Worm (Caenorhabditis elegans) whole organism, young adult: ENCODE measurements around the gene eng-1.

Source experiments
- C06A6.2 ChIP-seq: fragments of 200-800 bp; sonication (Bioruptor generic); conservative IDR thresholded peaks from 2 replicates; pipeline ENCODE4 v1.3.6; 2022; ENCODE audit warnings: missing genetic modification characterization, missing compliant biosample characterization
- D2030.7 ChIP-seq: fragments of 200-800 bp; sonication (Bioruptor generic); IDR thresholded peaks from 2 replicates; pipeline ENCODE4 v1.3.6; 2022; ENCODE audit warnings: missing genetic modification reagents, missing genetic modification characterization, missing compliant biosample characterization
- F23B12.7 ChIP-seq: sonication (generic microtip); optimal IDR thresholded peaks from 2 replicates; lab custom pipeline; 2017; ENCODE audit warnings: missing genetic modification characterization, mild to moderate bottlenecking, missing compliant biosample characterization, antibody characterized with exemption, moderate library complexity; ENCODE audit not compliant: insufficient read depth
- F57A8.1 ChIP-seq: fragments of 200-800 bp; sonication (Bioruptor generic); optimal IDR thresholded peaks from 2 replicates; lab custom pipeline; 2018; ENCODE audit warnings: mild to moderate bottlenecking, missing genetic modification characterization, moderate library complexity, missing compliant biosample characterization
- T26A5.8 ChIP-seq: sonication (generic microtip); optimal IDR thresholded peaks from 2 replicates; lab custom pipeline; 2016; ENCODE audit warnings: missing genetic modification characterization, missing compliant biosample characterization
- Y95B8A.8 ChIP-seq: fragments of 200-800 bp; sonication (Bioruptor generic); IDR thresholded peaks from 2 replicates; pipeline ENCODE4 v1.3.6; 2022; ENCODE audit warnings: missing genetic modification reagents, missing genetic modification characterization, missing compliant biosample characterization
- ZK185.1 ChIP-seq: sonication (generic microtip); optimal IDR thresholded peaks from 2 replicates; lab custom pipeline; 2016; ENCODE audit warnings: mild to moderate bottlenecking, missing genetic modification characterization, missing compliant biosample characterization; ENCODE audit not compliant: poor library complexity, severe bottlenecking
- ama-1 ChIP-seq, 3 experiments: fragments of 150-350 bp in 1 of 3; sonication (generic microtip) in 2 of 3; optimal IDR thresholded peaks; 2 replicates each; lab custom pipeline; 2014 to 2018; ENCODE audit warnings: missing biosample characterization in 2 of 3, missing genetic modification characterization in 2 of 3, missing genetic modification reagents in 2 of 3
- attf-5 ChIP-seq: fragments of 200-800 bp; sonication (Bioruptor generic); optimal IDR thresholded peaks from 2 replicates; lab custom pipeline; 2018; ENCODE audit warnings: mild to moderate bottlenecking, missing genetic modification characterization, missing compliant biosample characterization
- bed-2 ChIP-seq: fragments of 200-800 bp; sonication (Bioruptor generic); IDR thresholded peaks from 2 replicates; pipeline ENCODE4 v1.3.6; 2022; ENCODE audit warnings: missing genetic modification reagents, missing genetic modification characterization, missing compliant biosample characterization
- ccch-3 ChIP-seq: fragments of 200-800 bp; sonication (Bioruptor generic); optimal IDR thresholded peaks from 2 replicates; lab custom pipeline; 2018; ENCODE audit warnings: mild to moderate bottlenecking, missing genetic modification characterization, missing compliant biosample characterization
- cebp-1 ChIP-seq, 2 experiments: fragments of 200-800 bp in 1 of 2; sonication (Bioruptor generic) in 1 of 2; sonication (generic microtip) in 1 of 2; IDR thresholded peaks in 1 of 2; optimal IDR thresholded peaks in 1 of 2; 2 replicates each; pipeline versions ENCODE4 v1.3.6 to Lab custom; 2017 to 2022; ENCODE audit warnings: missing compliant biosample characterization in 2 of 2, missing genetic modification characterization in 2 of 2, mild to moderate bottlenecking in 1 of 2, missing genetic modification reagents in 1 of 2, moderate library complexity in 1 of 2
- cebp-2 ChIP-seq: fragments of 200-800 bp; sonication (Bioruptor generic); IDR thresholded peaks from 2 replicates; pipeline ENCODE4 v1.3.6; 2022; ENCODE audit warnings: missing genetic modification characterization, missing compliant biosample characterization
- ceh-58 ChIP-seq: fragments of 200-800 bp; sonication (Bioruptor generic); IDR thresholded peaks from 2 replicates; pipeline ENCODE4 v1.3.6; 2022; ENCODE audit warnings: missing genetic modification characterization, missing compliant biosample characterization
- ceh-79 ChIP-seq: sonication (generic microtip); optimal IDR thresholded peaks from 2 replicates; lab custom pipeline; 2017; ENCODE audit warnings: mild to moderate bottlenecking, missing genetic modification characterization, missing compliant biosample characterization
- chd-7 ChIP-seq: sonication (generic microtip); optimal IDR thresholded peaks from 2 replicates; lab custom pipeline; 2016; ENCODE audit warnings: mild to moderate bottlenecking, missing genetic modification characterization, moderate library complexity, missing compliant biosample characterization
- dox-1 ChIP-seq: fragments of 200-800 bp; sonication (Bioruptor generic); IDR thresholded peaks from 2 replicates; pipeline ENCODE4 v1.3.6; 2022; ENCODE audit warnings: missing genetic modification reagents, missing genetic modification characterization, missing compliant biosample characterization
- dpff-1 ChIP-seq: sonication (generic microtip); optimal IDR thresholded peaks from 2 replicates; lab custom pipeline; 2017; ENCODE audit warnings: mild to moderate bottlenecking, missing genetic modification characterization, missing compliant biosample characterization
- ets-4 ChIP-seq: fragments of 200-800 bp; sonication (Bioruptor generic); optimal IDR thresholded peaks from 2 replicates; lab custom pipeline; 2018; ENCODE audit warnings: mild to moderate bottlenecking, missing genetic modification characterization, missing compliant biosample characterization
- fkh-3 ChIP-seq: sonication (generic microtip); optimal IDR thresholded peaks from 2 replicates; lab custom pipeline; 2016; ENCODE audit warnings: mild to moderate bottlenecking, missing genetic modification characterization, missing compliant biosample characterization
- him-1 ChIP-seq: sonication (generic microtip); optimal IDR thresholded peaks from 2 replicates; lab custom pipeline; 2016; ENCODE audit warnings: missing genotype, missing genetic modification reagents, missing genetic modification characterization, missing compliant biosample characterization
- lag-1 ChIP-seq: fragments of 200-800 bp; sonication (Bioruptor generic); IDR thresholded peaks from 2 replicates; pipeline ENCODE4 v1.3.6; 2022; ENCODE audit warnings: missing genetic modification reagents, missing genetic modification characterization, missing compliant biosample characterization
- let-607 ChIP-seq, 2 experiments: fragments of 200-800 bp in 1 of 2; sonication (Bioruptor generic) in 1 of 2; sonication (generic microtip) in 1 of 2; optimal IDR thresholded peaks; 2 replicates each; lab custom pipeline; 2016 to 2018; ENCODE audit warnings: mild to moderate bottlenecking in 2 of 2, missing compliant biosample characterization in 2 of 2, missing genetic modification characterization in 2 of 2, moderate library complexity in 2 of 2, missing genotype in 1 of 2
- lsy-27 ChIP-seq: sonication (generic microtip); optimal IDR thresholded peaks from 2 replicates; lab custom pipeline; 2017; ENCODE audit warnings: missing genetic modification characterization, mild to moderate bottlenecking, missing compliant biosample characterization, antibody characterized with exemption, missing genotype, borderline replicate concordance; ENCODE audit not compliant: insufficient read depth
- madf-10 ChIP-seq: sonication (generic microtip); optimal IDR thresholded peaks from 2 replicates; lab custom pipeline; 2016; ENCODE audit warnings: mild to moderate bottlenecking, missing genetic modification characterization, missing compliant biosample characterization
- madf-8 ChIP-seq: fragments of 200-800 bp; sonication (Bioruptor generic); conservative IDR thresholded peaks from 2 replicates; pipeline ENCODE4 v1.3.6; 2022; ENCODE audit warnings: missing genetic modification reagents, missing genetic modification characterization, missing compliant biosample characterization
- mcd-1 ChIP-seq: fragments of 200-800 bp; sonication (Bioruptor generic); IDR thresholded peaks from 2 replicates; pipeline ENCODE4 v1.3.6; 2022; ENCODE audit warnings: missing genetic modification reagents, missing genetic modification characterization, missing compliant biosample characterization
- nfya-2 ChIP-seq: fragments of 200-800 bp; sonication (Bioruptor generic); IDR thresholded peaks from 2 replicates; pipeline ENCODE4 v1.3.6; 2022; ENCODE audit warnings: missing genetic modification reagents, missing genetic modification characterization, missing compliant biosample characterization
- nfyb-1 ChIP-seq: fragments of 200-800 bp; sonication (Bioruptor generic); IDR thresholded peaks from 2 replicates; pipeline ENCODE4 v1.3.6; 2022; ENCODE audit warnings: missing genetic modification reagents, missing genetic modification characterization, missing compliant biosample characterization
- nhr-80 ChIP-seq: sonication (generic microtip); optimal IDR thresholded peaks from 2 replicates; lab custom pipeline; 2016; ENCODE audit warnings: missing genetic modification characterization, missing compliant biosample characterization
- nhr-90 ChIP-seq: sonication (generic microtip); optimal IDR thresholded peaks from 2 replicates; lab custom pipeline; 2016; ENCODE audit warnings: missing genotype, mild to moderate bottlenecking, missing genetic modification characterization, missing compliant biosample characterization
- pbrm-1 ChIP-seq: fragments of 200-800 bp; sonication (Bioruptor generic); IDR thresholded peaks from 2 replicates; pipeline ENCODE4 v1.3.6; 2022; ENCODE audit warnings: missing genetic modification reagents, missing genetic modification characterization, missing compliant biosample characterization
- rcor-1 ChIP-seq: fragments of 200-800 bp; sonication (Bioruptor generic); IDR thresholded peaks from 2 replicates; pipeline ENCODE4 v1.3.6; 2022; ENCODE audit warnings: missing genetic modification reagents, missing genetic modification characterization, missing compliant biosample characterization
- repo-1 ChIP-seq: sonication (generic microtip); optimal IDR thresholded peaks from 2 replicates; lab custom pipeline; 2017; ENCODE audit warnings: mild to moderate bottlenecking, missing genetic modification characterization, missing compliant biosample characterization
- rpc-1 ChIP-seq, 2 experiments: fragments of 150-350 bp in 1 of 2; sonication (generic microtip) in 1 of 2; optimal IDR thresholded peaks; 2 replicates each; lab custom pipeline; 2014 to 2018; ENCODE audit warnings: missing biosample characterization in 1 of 2, missing genetic modification characterization in 1 of 2, missing genetic modification reagents in 1 of 2, missing genotype in 1 of 2
- snpc-1.3 ChIP-seq: sonication (generic microtip); optimal IDR thresholded peaks from 2 replicates; lab custom pipeline; 2017; ENCODE audit warnings: missing genetic modification characterization, mild to moderate bottlenecking, missing compliant biosample characterization, antibody characterized with exemption, moderate library complexity, missing genotype, missing genetic modification reagents; ENCODE audit not compliant: insufficient read depth
- snpc-3.4 ChIP-seq: sonication (generic microtip); optimal IDR thresholded peaks from 2 replicates; lab custom pipeline; 2017; ENCODE audit warnings: missing genetic modification characterization, mild to moderate bottlenecking, missing compliant biosample characterization, antibody characterized with exemption, moderate library complexity, missing genotype, missing genetic modification reagents
- tbp1 ChIP-seq: fragments of 200-800 bp; sonication (Bioruptor generic); optimal IDR thresholded peaks from 2 replicates; lab custom pipeline; 2018; ENCODE audit warnings: mild to moderate bottlenecking, missing genetic modification characterization, missing compliant biosample characterization
- tbx-9 ChIP-seq: sonication (generic microtip); optimal IDR thresholded peaks from 2 replicates; lab custom pipeline; 2016; ENCODE audit warnings: borderline replicate concordance, missing genetic modification characterization, inconsistent platforms, missing compliant biosample characterization
- xnd-1 ChIP-seq: sonication (generic microtip); optimal IDR thresholded peaks from 2 replicates; lab custom pipeline; 2016; ENCODE audit warnings: missing genotype, missing genetic modification reagents, missing genetic modification characterization, missing compliant biosample characterization
- ztf-28 ChIP-seq: fragments of 200-800 bp; sonication (Bioruptor generic); IDR thresholded peaks from 2 replicates; pipeline ENCODE4 v1.3.6; 2022; ENCODE audit warnings: missing genetic modification reagents, missing genetic modification characterization, missing compliant biosample characterization
- ztf-3 ChIP-seq: fragments of 200-800 bp; sonication (Bioruptor generic); optimal IDR thresholded peaks from 2 replicates; lab custom pipeline; 2018; ENCODE audit warnings: mild to moderate bottlenecking, missing genetic modification characterization, missing compliant biosample characterization

Gene eng-1

DNA sequence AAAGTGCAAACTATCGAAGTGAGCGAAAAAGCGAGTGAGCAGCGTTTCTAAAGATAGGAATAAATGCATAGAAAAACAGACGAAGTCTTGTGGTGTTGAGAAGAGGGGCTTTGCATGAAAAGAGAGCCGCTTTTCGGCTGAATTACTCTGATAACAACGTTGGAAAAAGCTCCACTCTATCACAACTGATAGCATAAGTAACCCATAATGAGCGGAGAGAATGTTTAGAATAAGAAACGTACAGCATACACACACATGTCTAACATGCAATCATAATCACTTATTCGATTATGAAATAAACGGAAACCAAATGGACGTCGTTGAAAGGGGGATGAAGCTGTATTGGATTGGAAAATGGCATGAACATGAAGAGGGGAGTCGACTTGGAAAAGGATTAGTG is 28.0 kb downstream of the eng-1 start:
- no peak for TF ChIP-seq ceh-58
- TF ChIP-seq lsy-27: no peak
- no peak for TF ChIP-seq T26A5.8 (tag; lab: Kevin White, UChicago)
- peak; percentile 21; the same call in 1 of the 2 replicates for TF ChIP-seq cebp-1 (GFP tag; IDR thresholded peaks at IDR 0.05; lab: Robert Waterston, UW)
- TF ChIP-seq cebp-1 (tag; optimal IDR thresholded peaks at IDR 0.05; lab: Kevin White, UChicago): peak; percentile 64
- TF ChIP-seq fkh-3 (tag; lab: Kevin White, UChicago): no peak
- no peak for TF ChIP-seq ccch-3 (GFP tag; lab: Kevin White, UChicago)
- TF ChIP-seq him-1: no peak
- no peak for TF ChIP-seq ceh-79 (tag; lab: Kevin White, UChicago)
- no peak for TF ChIP-seq chd-7
- TF ChIP-seq madf-8: no peak
- peak; percentile 46 for TF ChIP-seq nhr-80
- TF ChIP-seq dox-1 (GFP tag; lab: Robert Waterston, UW): 0 out of 2 replicates have a peak, but pooled peaks have one; percentile 9
- no peak for TF ChIP-seq ZK185.1 (tag; lab: Kevin White, UChicago)
- TF ChIP-seq nfya-2: no peak
- TF ChIP-seq cebp-2: no peak

DNA sequence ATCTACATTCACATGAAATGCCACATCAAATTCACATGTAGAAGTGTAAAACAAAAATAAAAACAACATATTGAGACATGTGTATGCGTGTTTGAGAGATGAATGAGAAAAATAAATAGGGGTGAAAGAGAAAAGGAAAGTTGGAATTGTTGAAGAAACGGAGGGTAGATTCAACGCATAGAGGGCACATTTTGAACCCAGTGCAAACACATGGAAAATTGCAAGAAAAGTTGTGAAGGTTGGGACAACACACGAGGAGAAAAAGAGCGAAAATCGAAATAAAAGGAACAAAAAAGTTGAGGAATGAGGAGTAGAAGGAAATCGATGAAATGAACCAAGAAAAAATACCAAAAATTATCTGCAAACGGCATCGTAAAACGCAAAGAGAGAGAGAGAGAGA is 28.7 kb downstream of the eng-1 start:
- no peak for TF ChIP-seq tbp1
- TF ChIP-seq ztf-28 (GFP tag; lab: Robert Waterston, UW): no peak
- no peak for TF ChIP-seq rcor-1
- no peak for TF ChIP-seq F23B12.7 (tag; lab: Kevin White, UChicago)
- TF ChIP-seq lsy-27: no peak
- no peak for TF ChIP-seq snpc-1.3 (tag; lab: Kevin White, UChicago)
- no peak for TF ChIP-seq fkh-3 (tag; lab: Kevin White, UChicago)
- TF ChIP-seq lag-1 (GFP tag; lab: Robert Waterston, UW): no peak

ce11 chrIII:5839147-5839546 is 29.2 kb downstream of the eng-1 start:
- TF ChIP-seq mcd-1: no peak
- TF ChIP-seq attf-5 (GFP tag; lab: Kevin White, UChicago): peak; percentile 3
- peak; percentile 61 for TF ChIP-seq nhr-80
- TF ChIP-seq tbx-9 (tag; lab: Kevin White, UChicago): no peak
- TF ChIP-seq lsy-27: no peak
- no peak for TF ChIP-seq madf-8
- TF ChIP-seq F57A8.1: no peak
- TF ChIP-seq ama-1 (optimal IDR thresholded peaks at IDR 0.05; lab: Kevin White, UChicago): no peak
- no peak for TF ChIP-seq ama-1 (GFP tag; optimal IDR thresholded peaks at IDR 0.05; lab: Kevin White, UChicago)
- TF ChIP-seq F23B12.7 (tag; lab: Kevin White, UChicago): no peak
- TF ChIP-seq snpc-3.4 (tag; lab: Kevin White, UChicago): no peak
- TF ChIP-seq xnd-1 (tag; lab: Kevin White, UChicago): no peak
- TF ChIP-seq dox-1 (GFP tag; lab: Robert Waterston, UW): peak; percentile 11; the same call in 1 of the 2 replicates
- TF ChIP-seq repo-1 (tag; lab: Kevin White, UChicago): no peak
- TF ChIP-seq rcor-1: no peak
- no peak for TF ChIP-seq madf-10
- no peak for TF ChIP-seq rpc-1 (optimal IDR thresholded peaks at IDR 0.05; lab: Kevin White, UChicago)
- no peak for TF ChIP-seq rpc-1 (tag; optimal IDR thresholded peaks at IDR 0.05; lab: Kevin White, UChicago)
- TF ChIP-seq cebp-1 (GFP tag; IDR thresholded peaks at IDR 0.05; lab: Robert Waterston, UW): no peak; the same call in 1 of the 2 replicates
- peak; percentile 57 for TF ChIP-seq cebp-1 (tag; optimal IDR thresholded peaks at IDR 0.05; lab: Kevin White, UChicago)
- no peak for TF ChIP-seq him-1
- no peak for TF ChIP-seq ets-4 (GFP tag; lab: Kevin White, UChicago)
- TF ChIP-seq pbrm-1 (GFP tag; lab: Robert Waterston, UW): no peak
- no peak for TF ChIP-seq dpff-1 (tag; lab: Kevin White, UChicago)
- TF ChIP-seq bed-2: no peak
- no peak for TF ChIP-seq Y95B8A.8 (GFP tag; lab: Robert Waterston, UW)
- TF ChIP-seq lag-1 (GFP tag; lab: Robert Waterston, UW): no peak
- no peak for TF ChIP-seq C06A6.2 (GFP tag; lab: Robert Waterston, UW)
- TF ChIP-seq nfyb-1 (GFP tag; lab: Robert Waterston, UW): peak; percentile 32; the same call in 1 of the 2 replicates
- no peak for TF ChIP-seq D2030.7 (GFP tag; lab: Robert Waterston, UW)
- no peak for TF ChIP-seq ZK185.1 (tag; lab: Kevin White, UChicago)
- TF ChIP-seq nfya-2: no peak
- TF ChIP-seq nhr-90: no peak
- TF ChIP-seq ztf-3 (GFP tag; lab: Kevin White, UChicago): no peak
- peak in 1 of 2 experiments; percentile 31 for TF ChIP-seq let-607 (tag; optimal IDR thresholded peaks at IDR 0.05; lab: Kevin White, UChicago)
